Worm (Caenorhabditis elegans): ENCODE measurements around the gene cal-3.

cal-3 gene

ce11 chrIV:3864944-3865343 is 30.0 kb upstream of the cal-3 start, which contains the start of gene aat-8:
Gene aat-8 (minus strand): TSS chrIV:3865044.
- TF ChIP-seq hlh-8 (tag; optimal IDR thresholded peaks at IDR 0.05): no peak
- no peak for TF ChIP-seq elt-2 (tag; optimal IDR thresholded peaks at IDR 0.05)
- TF ChIP-seq npax-4 (tag; optimal IDR thresholded peaks at IDR 0.05): no peak
- TF ChIP-seq unc-86 (tag; optimal IDR thresholded peaks at IDR 0.05): no peak
- no peak for TF ChIP-seq odd-2 (tag; optimal IDR thresholded peaks at IDR 0.05)
- TF ChIP-seq hlh-30 (tag; optimal IDR thresholded peaks at IDR 0.05; ENCODE audit: insufficient read depth): no peak

- TF ChIP-seq ceh-30 (tag; optimal IDR thresholded peaks at IDR 0.05) (no peak), elt-2 (tag; optimal IDR thresholded peaks at IDR 0.05) (no peak), nhr-232 (tag; optimal IDR thresholded peaks at IDR 0.05) (no peak), unc-3 (GFP tag; conservative IDR thresholded peaks at IDR 0.05) (no peak), unc-3 (tag; optimal IDR thresholded peaks at IDR 0.05) (no peak), odd-2 (tag; optimal IDR thresholded peaks at IDR 0.05) (no peak), ets-4 (tag; optimal IDR thresholded peaks at IDR 0.05) (no peak), pat-9 (tag; optimal IDR thresholded peaks at IDR 0.05) (no peak), sox-4 (tag; optimal IDR thresholded peaks at IDR 0.05) (no peak), ceh-45 (GFP tag; IDR thresholded peaks at IDR 0.05) (no peak), ceh-6 (GFP tag; optimal IDR thresholded peaks at IDR 0.05) (no peak), dve-1 (tag; optimal IDR thresholded peaks at IDR 0.05) (no peak), pag-3 (tag; optimal IDR thresholded peaks at IDR 0.05; ENCODE audit: borderline replicate concordance) (no peak), ceh-2 (tag; optimal IDR thresholded peaks at IDR 0.05) (no peak), tbx-2 (tag; optimal IDR thresholded peaks at IDR 0.05) (no peak), ceh-22 (tag; optimal IDR thresholded peaks at IDR 0.05) (no peak), fax-1 (tag; optimal IDR thresholded peaks at IDR 0.05) (no peak), Y22D7AL.16 (tag; optimal IDR thresholded peaks at IDR 0.05) (no peak), gmeb-2 (tag; optimal IDR thresholded peaks at IDR 0.05) (no peak), pha-4 (tag; optimal IDR thresholded peaks at IDR 0.05) (no peak)
Measured at ce11 chrIV:3862948-3863347, 28.0 kb upstream of the cal-3 start.

DNA sequence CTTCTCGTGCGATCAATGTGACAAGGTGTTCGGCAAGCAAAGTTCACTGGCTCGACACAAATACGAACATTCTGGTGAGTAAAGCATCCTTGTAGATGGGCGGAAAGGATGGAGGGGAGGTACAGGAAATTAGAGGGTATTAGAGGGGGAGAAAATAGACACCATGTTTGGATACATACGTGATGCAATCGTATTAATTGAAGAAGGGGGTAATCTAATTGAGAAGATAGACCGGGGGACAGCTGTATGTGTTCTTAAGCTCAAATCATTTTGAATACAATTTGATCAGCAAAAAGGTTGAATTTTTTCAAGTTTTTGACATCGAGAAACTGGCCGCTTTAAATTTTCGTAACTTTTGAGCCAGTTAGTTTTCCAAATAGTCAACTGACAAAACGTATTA is 25.5 kb upstream of the cal-3 start:
- TF ChIP-seq unc-42 (tag; optimal IDR thresholded peaks at IDR 0.05) (peak; percentile 87), gmeb-2 (tag; optimal IDR thresholded peaks at IDR 0.05) (no peak), ceh-31 (tag; optimal IDR thresholded peaks at IDR 0.05) (peak; percentile 12), ceh-48 (tag; optimal IDR thresholded peaks at IDR 0.05) (no peak), nfya-1 (tag; optimal IDR thresholded peaks at IDR 0.05) (no peak)

DNA sequence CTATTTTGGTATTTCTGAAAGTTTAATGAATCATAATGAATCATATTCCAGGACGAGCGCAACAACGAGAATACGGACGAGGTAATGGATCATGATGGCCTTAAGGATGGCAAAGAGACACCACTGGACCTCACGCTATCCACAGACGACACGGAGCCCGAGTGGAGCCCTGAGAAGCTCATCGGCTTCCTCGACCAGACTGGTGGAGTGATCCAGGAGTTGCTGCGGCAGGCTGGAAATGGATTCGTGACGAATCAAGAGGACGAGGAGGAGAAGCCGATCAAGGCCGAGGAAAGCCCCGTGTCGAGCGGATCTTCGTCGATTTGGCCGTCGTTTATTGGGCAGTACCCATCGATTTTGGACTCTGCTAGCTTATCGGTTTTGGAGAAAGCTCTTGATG is 24.6 kb upstream of the cal-3 start:
- TF ChIP-seq pat-9 (tag; optimal IDR thresholded peaks at IDR 0.05) (no peak), fkh-10 (GFP tag; optimal IDR thresholded peaks at IDR 0.05) (peak; percentile 43)

ce11 chrIV:3857999-3858552 is 23.1 kb upstream of the cal-3 start:
- peak; percentile 9 for TF ChIP-seq ceh-19 (GFP tag; optimal IDR thresholded peaks at IDR 0.05)
- TF ChIP-seq dmd-4 (tag; optimal IDR thresholded peaks at IDR 0.05; ENCODE audit: borderline replicate concordance): no peak
- no peak for TF ChIP-seq nfya-1 (tag; optimal IDR thresholded peaks at IDR 0.05)
- peak; percentile 89 for TF ChIP-seq unc-55 (GFP tag; optimal IDR thresholded peaks at IDR 0.05)

- no peak for TF ChIP-seq pag-3 (tag; optimal IDR thresholded peaks at IDR 0.05; ENCODE audit: borderline replicate concordance)
- peak; percentile 78 for TF ChIP-seq nfya-1 (tag; optimal IDR thresholded peaks at IDR 0.05)
- TF ChIP-seq tbx-2 (tag; optimal IDR thresholded peaks at IDR 0.05): no peak
- no peak for TF ChIP-seq fkh-10 (GFP tag; optimal IDR thresholded peaks at IDR 0.05)
- peak; percentile 14 for TF ChIP-seq unc-42 (tag; optimal IDR thresholded peaks at IDR 0.05)
- TF ChIP-seq hlh-6 (tag; optimal IDR thresholded peaks at IDR 0.05): no peak
- TF ChIP-seq elt-4 (tag; optimal IDR thresholded peaks at IDR 0.05): no peak
- TF ChIP-seq ceh-19 (GFP tag; optimal IDR thresholded peaks at IDR 0.05): no peak
- no peak for TF ChIP-seq madf-2 (tag; optimal IDR thresholded peaks at IDR 0.05)
Measured at ce11 chrIV:3856190-3856589, 21.2 kb upstream of the cal-3 start.

Measured in whole organism, late embryonic.